Worm (Caenorhabditis elegans): Measurements from ENCODE around the gene Y45F10A.7.

Y45F10A.7 gene

ce11 chrIV:13465797-13466196, 26.6 kb upstream of the Y45F10A.7 start, which contains the start of gene fezf-1:
Gene fezf-1 (plus strand): TSS chrIV:13466097.
- no peak for TF ChIP-seq unc-130 (tag; optimal IDR thresholded peaks at IDR 0.05)
- TF ChIP-seq lin-35 (GFP tag; optimal IDR thresholded peaks at IDR 0.05), result no peak
- no peak for TF ChIP-seq rnt-1 (tag; optimal IDR thresholded peaks at IDR 0.05)
- TF ChIP-seq fos-1 (tag; optimal IDR thresholded peaks at IDR 0.05), result no peak
- TF ChIP-seq hlh-4 (tag; optimal IDR thresholded peaks at IDR 0.05), result no peak
- TF ChIP-seq ceh-63 (GFP tag; optimal IDR thresholded peaks at IDR 0.05), result no peak
- no peak for TF ChIP-seq ces-1 (GFP tag; optimal IDR thresholded peaks at IDR 0.05)
- no peak for TF ChIP-seq aha-1 (tag; optimal IDR thresholded peaks at IDR 0.05)
- TF ChIP-seq sox-4 (tag; optimal IDR thresholded peaks at IDR 0.05), result no peak
- TF ChIP-seq ceh-8 (GFP tag; optimal IDR thresholded peaks at IDR 0.05), result no peak
- TF ChIP-seq pag-3 (tag; optimal IDR thresholded peaks at IDR 0.05; ENCODE audit: borderline replicate concordance, insufficient read depth), result no peak
- no peak for TF ChIP-seq mef-2 (tag; optimal IDR thresholded peaks at IDR 0.05)
- no peak for TF ChIP-seq nhr-77 (tag; optimal IDR thresholded peaks at IDR 0.05)
- no peak for TF ChIP-seq fkh-10 (GFP tag; optimal IDR thresholded peaks at IDR 0.05)
- TF ChIP-seq skn-1 (tag; optimal IDR thresholded peaks at IDR 0.05), result no peak
- TF ChIP-seq ets-5 (GFP tag; IDR thresholded peaks at IDR 0.05), result no peak
- TF ChIP-seq sup-37 (GFP tag; optimal IDR thresholded peaks at IDR 0.05), result no peak
- no peak for TF ChIP-seq fkh-8 (tag; optimal IDR thresholded peaks at IDR 0.05)
- TF ChIP-seq alr-1 (tag; optimal IDR thresholded peaks at IDR 0.05; ENCODE audit: borderline replicate concordance), result no peak

- TF ChIP-seq ceh-88 (GFP tag; IDR thresholded peaks at IDR 0.05), result no peak
Measured at ce11 chrIV:13472011-13472410, 20.4 kb upstream of the Y45F10A.7 start, which contains the start of the genes ttbk-8.1 and Y38H8A.4. Gene ttbk-8.1 (plus strand): TSS chrIV:13472311. Gene Y38H8A.4 (minus strand): TSS chrIV:13472376.

- TF ChIP-seq hlh-4 (tag; optimal IDR thresholded peaks at IDR 0.05) (no peak), C04F5.9 (tag; optimal IDR thresholded peaks at IDR 0.05) (no peak), elt-2 (tag; optimal IDR thresholded peaks at IDR 0.05) (no peak), aly-2 (tag; optimal IDR thresholded peaks at IDR 0.05) (no peak), mdl-1 (tag; optimal IDR thresholded peaks at IDR 0.05) (no peak), sox-4 (tag; optimal IDR thresholded peaks at IDR 0.05) (no peak), unc-62 (GFP tag; optimal IDR thresholded peaks at IDR 0.05) (no peak), mef-2 (tag; optimal IDR thresholded peaks at IDR 0.05) (no peak), snu-23 (GFP tag; optimal IDR thresholded peaks at IDR 0.05) (no peak), unc-30 (tag; optimal IDR thresholded peaks at IDR 0.05) (no peak)
Measured at ce11 chrIV:13474132-13474531, 18.2 kb upstream of the Y45F10A.7 start, which contains the start of gene Y38H8A.2. Gene Y38H8A.2 (plus strand): TSS chrIV:13474432.

ce11 chrIV:13482469-13482868, 9.9 kb upstream of the Y45F10A.7 start, which contains the start of gene Y38H8A.1:
Gene Y38H8A.1 (plus strand): TSS chrIV:13482769.
- TF ChIP-seq ceh-8 (GFP tag; optimal IDR thresholded peaks at IDR 0.05) (no peak), ama-1 (optimal IDR thresholded peaks at IDR 0.05) (no peak), aha-1 (tag; optimal IDR thresholded peaks at IDR 0.05) (no peak), lir-3 (tag; optimal IDR thresholded peaks at IDR 0.05; ENCODE audit: poor library complexity) (no peak), snpc-4 (tag; optimal IDR thresholded peaks at IDR 0.05) (no peak), lin-39 (tag; optimal IDR thresholded peaks at IDR 0.05) (no peak), tbx-2 (tag; optimal IDR thresholded peaks at IDR 0.05) (no peak), ztf-4 (tag; optimal IDR thresholded peaks at IDR 0.05) (no peak), hpl-2 (GFP tag; optimal IDR thresholded peaks at IDR 0.05) (no peak), grh-1 (GFP tag; IDR thresholded peaks at IDR 0.05) (no peak), nhr-237 (tag; optimal IDR thresholded peaks at IDR 0.05) (no peak), pqm-1 (tag; optimal IDR thresholded peaks at IDR 0.05) (no peak), ces-1 (GFP tag; optimal IDR thresholded peaks at IDR 0.05) (no peak), ets-5 (GFP tag; IDR thresholded peaks at IDR 0.05) (no peak), nhr-19 (GFP tag; conservative IDR thresholded peaks at IDR 0.05) (no peak), nhr-12 (tag; optimal IDR thresholded peaks at IDR 0.05) (no peak), C04F5.9 (tag; optimal IDR thresholded peaks at IDR 0.05) (no peak), fkh-4 (tag; optimal IDR thresholded peaks at IDR 0.05; ENCODE audit: borderline replicate concordance) (no peak), fos-1 (tag; optimal IDR thresholded peaks at IDR 0.05) (no peak), fkh-10 (GFP tag; optimal IDR thresholded peaks at IDR 0.05) (no peak)
